Worm (Caenorhabditis elegans): ENCODE measurements around the gene T02H6.4.

ce11 chrII:709081-709480 is 19.2 kb downstream of the T02H6.4 start, which contains the start of gene T02H6.1:
- TF ChIP-seq F13H6.1 (tag; optimal IDR thresholded peaks at IDR 0.05) (no peak), unc-86 (tag; optimal IDR thresholded peaks at IDR 0.05) (no peak), elt-2 (tag; optimal IDR thresholded peaks at IDR 0.05) (no peak), ceh-45 (GFP tag; IDR thresholded peaks at IDR 0.05) (no peak), pqm-1 (tag; optimal IDR thresholded peaks at IDR 0.05) (no peak)
